Fruit fly (Drosophila melanogaster) S2 (cell line): ENCODE data around the gene CG7634.

Experiments
- CG8478 ChIP-seq: fragments of >200 bp; optimal IDR thresholded peaks from 2 replicates; lab custom pipeline; 2018
- CTCF ChIP-seq, 2 experiments: fragments of >200 bp; optimal IDR thresholded peaks; 2 replicates each; lab custom pipeline; 2018

DNA sequence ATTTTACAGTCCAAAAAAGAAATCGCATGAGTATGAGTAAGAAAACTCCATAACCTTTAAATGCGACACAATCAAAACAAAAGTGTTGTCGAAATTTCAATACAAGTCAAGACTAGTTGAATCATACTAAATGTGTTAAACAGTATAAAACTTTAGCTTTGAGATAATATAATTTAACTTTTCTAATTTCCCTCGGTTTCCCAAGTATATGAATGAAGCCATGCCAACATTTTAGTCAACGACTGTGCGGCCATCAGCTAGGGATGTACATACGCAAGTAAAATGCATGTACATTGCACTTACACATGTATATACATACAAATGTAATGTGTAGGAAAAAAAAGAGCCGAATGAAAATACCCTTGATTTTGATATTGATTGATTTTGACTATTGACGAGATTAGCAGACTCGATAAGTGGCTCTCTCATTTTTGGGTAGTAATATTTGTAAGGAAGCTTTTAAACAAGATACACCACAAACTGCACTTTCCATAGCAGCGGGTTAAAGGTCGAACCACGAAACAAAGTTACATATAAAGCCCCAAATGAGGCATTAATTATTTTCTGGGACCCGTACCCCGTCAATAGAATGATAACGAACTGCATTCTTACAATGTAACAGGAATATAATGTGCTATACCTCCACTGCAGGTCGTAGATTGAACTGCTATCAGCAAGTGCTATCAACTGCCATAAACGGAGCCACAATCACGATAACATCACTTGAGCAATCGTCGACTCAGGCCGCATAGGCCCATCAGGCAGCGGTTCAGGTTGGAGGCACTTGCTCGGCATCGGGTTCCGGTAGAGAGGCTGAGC, 40.9 kb upstream of the CG7634 start:
- TF ChIP-seq CG8478 (lab: Kevin White, UChicago) (no peak), CTCF (optimal IDR thresholded peaks at IDR 0.05; lab: Kevin White, UChicago) (no peak)
